Worm (Caenorhabditis elegans) whole organism, late embryonic: ENCODE data around the gene vnut-1.
A peak's percentile ranks its signal among the peaks of the same experiment; 100 is the strongest.

ENCODE experiments used
- C08G9.2 ChIP-seq: sonication (generic microtip); optimal IDR thresholded peaks from 2 replicates; lab custom pipeline; 2016; ENCODE audit warnings: mild to moderate bottlenecking, missing genetic modification characterization, moderate library complexity, missing compliant biosample characterization
- C38D4.7 ChIP-seq: fragments of 200-800 bp; sonication (Bioruptor generic); optimal IDR thresholded peaks from 2 replicates; lab custom pipeline; 2018; ENCODE audit warnings: mild to moderate bottlenecking, missing genetic modification characterization, moderate library complexity, missing compliant biosample characterization
- F13H6.1 ChIP-seq: sonication (generic microtip); optimal IDR thresholded peaks from 2 replicates; lab custom pipeline; 2016; ENCODE audit warnings: missing genetic modification characterization, missing compliant biosample characterization
- K02D7.2 ChIP-seq: sonication (generic microtip); optimal IDR thresholded peaks from 2 replicates; lab custom pipeline; 2017; ENCODE audit warnings: mild to moderate bottlenecking, missing genetic modification characterization, missing compliant biosample characterization
- K09A11.1 ChIP-seq: sonication (generic microtip); optimal IDR thresholded peaks from 2 replicates; lab custom pipeline; 2017; ENCODE audit warnings: antibody characterized with exemption, mild to moderate bottlenecking, missing genetic modification characterization, missing compliant biosample characterization; ENCODE audit not compliant: insufficient read depth
- T23F11.4 ChIP-seq: fragments of 200-800 bp; sonication (Bioruptor generic); optimal IDR thresholded peaks from 2 replicates; lab custom pipeline; 2018; ENCODE audit warnings: mild to moderate bottlenecking, missing genetic modification characterization, missing compliant biosample characterization
- Y22D7AL.16 ChIP-seq: sonication (generic microtip); optimal IDR thresholded peaks from 2 replicates; lab custom pipeline; 2016; ENCODE audit warnings: missing genetic modification characterization, missing compliant biosample characterization
- ama-1 ChIP-seq: fragments of 150-350 bp; optimal IDR thresholded peaks from 2 replicates; lab custom pipeline; 2014
- ceh-14 ChIP-seq: sonication (generic microtip); optimal IDR thresholded peaks from 2 replicates; lab custom pipeline; 2016; ENCODE audit warnings: missing genotype, missing genetic modification characterization, missing compliant biosample characterization
- ceh-2 ChIP-seq: sonication (generic microtip); optimal IDR thresholded peaks from 2 replicates; lab custom pipeline; 2016; ENCODE audit warnings: missing genotype, missing genetic modification characterization, missing compliant biosample characterization
- ceh-22 ChIP-seq: sonication (generic microtip); optimal IDR thresholded peaks from 2 replicates; lab custom pipeline; 2017; ENCODE audit warnings: missing biosample characterization, missing genetic modification characterization
- ceh-30 ChIP-seq: fragments of 150-350 bp; optimal IDR thresholded peaks from 2 replicates; lab custom pipeline; 2014; ENCODE audit warnings: missing biosample characterization, missing genetic modification characterization
- ceh-45 ChIP-seq: fragments of 200-800 bp; sonication (Bioruptor generic); IDR thresholded peaks from 2 replicates; pipeline ENCODE4 v1.3.6; 2022; ENCODE audit warnings: missing genetic modification reagents, missing genetic modification characterization, missing compliant biosample characterization
- ceh-48 ChIP-seq: sonication (generic microtip); optimal IDR thresholded peaks from 2 replicates; lab custom pipeline; 2016; ENCODE audit warnings: missing genetic modification characterization, inconsistent platforms, missing compliant biosample characterization
- ceh-6 ChIP-seq: fragments of 200-800 bp; sonication (Bioruptor generic); optimal IDR thresholded peaks from 2 replicates; lab custom pipeline; 2018; ENCODE audit warnings: mild to moderate bottlenecking, missing genetic modification characterization, missing compliant biosample characterization
- che-1 ChIP-seq: sonication (generic microtip); optimal IDR thresholded peaks from 2 replicates; lab custom pipeline; 2016; ENCODE audit warnings: mild to moderate bottlenecking, missing genetic modification characterization, missing compliant biosample characterization
- elt-2 ChIP-seq: sonication (generic microtip); optimal IDR thresholded peaks from 2 replicates; lab custom pipeline; 2016; ENCODE audit warnings: missing genetic modification reagents, missing genetic modification characterization, missing compliant biosample characterization
- elt-4 ChIP-seq: sonication (generic microtip); optimal IDR thresholded peaks from 2 replicates; lab custom pipeline; 2016; ENCODE audit warnings: missing genetic modification characterization, missing compliant biosample characterization
- ets-4 ChIP-seq: sonication (generic microtip); optimal IDR thresholded peaks from 2 replicates; lab custom pipeline; 2016; ENCODE audit warnings: missing genetic modification characterization, missing compliant biosample characterization
- eyg-1 ChIP-seq: sonication (generic microtip); optimal IDR thresholded peaks from 2 replicates; lab custom pipeline; 2016; ENCODE audit warnings: missing genotype, missing genetic modification characterization, missing compliant biosample characterization
- fax-1 ChIP-seq: sonication (generic microtip); optimal IDR thresholded peaks from 2 replicates; lab custom pipeline; 2016; ENCODE audit warnings: missing genotype, missing genetic modification characterization, missing compliant biosample characterization
- gmeb-2 ChIP-seq: sonication (generic microtip); optimal IDR thresholded peaks from 2 replicates; lab custom pipeline; 2016; ENCODE audit warnings: missing genetic modification characterization, inconsistent platforms, missing compliant biosample characterization
- hlh-15 ChIP-seq: sonication (generic microtip); optimal IDR thresholded peaks from 2 replicates; lab custom pipeline; 2016; ENCODE audit warnings: missing genetic modification characterization, missing compliant biosample characterization
- hlh-6 ChIP-seq: sonication (generic microtip); optimal IDR thresholded peaks from 2 replicates; lab custom pipeline; 2016; ENCODE audit warnings: missing genotype, missing genetic modification characterization, missing compliant biosample characterization
- hlh-8 ChIP-seq: sonication (generic microtip); optimal IDR thresholded peaks from 2 replicates; lab custom pipeline; 2016; ENCODE audit warnings: missing genotype, missing genetic modification characterization, missing compliant biosample characterization
- madf-2 ChIP-seq: sonication (generic microtip); optimal IDR thresholded peaks from 2 replicates; lab custom pipeline; 2017; ENCODE audit warnings: missing genetic modification characterization, missing compliant biosample characterization
- nfya-1 ChIP-seq: sonication (generic microtip); optimal IDR thresholded peaks from 2 replicates; lab custom pipeline; 2017; ENCODE audit warnings: missing genetic modification characterization, mild to moderate bottlenecking, missing compliant biosample characterization, antibody characterized with exemption, moderate library complexity
- nhr-11 ChIP-seq: fragments of 150-350 bp; optimal IDR thresholded peaks from 2 replicates; lab custom pipeline; 2014; ENCODE audit warnings: missing biosample characterization, missing genetic modification characterization
- nhr-232 ChIP-seq: sonication (generic microtip); optimal IDR thresholded peaks from 2 replicates; lab custom pipeline; 2016; ENCODE audit warnings: missing genetic modification characterization, missing compliant biosample characterization
- pag-3 ChIP-seq: sonication (generic microtip); optimal IDR thresholded peaks from 2 replicates; lab custom pipeline; 2016; ENCODE audit warnings: missing compliant biosample characterization, missing genetic modification characterization, borderline replicate concordance
- pha-4 ChIP-seq: fragments of 150-350 bp; optimal IDR thresholded peaks from 2 replicates; lab custom pipeline; 2018; ENCODE audit warnings: missing biosample characterization, missing genetic modification reagents, missing genetic modification characterization
- pqm-1 ChIP-seq: sonication (generic microtip); optimal IDR thresholded peaks from 2 replicates; lab custom pipeline; 2016; ENCODE audit warnings: missing genetic modification characterization, missing compliant biosample characterization
- pros-1 ChIP-seq: fragments of 150-350 bp; optimal IDR thresholded peaks from 2 replicates; lab custom pipeline; 2014; ENCODE audit warnings: missing biosample characterization, missing genetic modification reagents, missing genetic modification characterization
- sdc-2 ChIP-seq: sonication (generic microtip); optimal IDR thresholded peaks from 2 replicates; lab custom pipeline; 2016; ENCODE audit warnings: missing genotype, missing genetic modification characterization, missing compliant biosample characterization
- syd-9 ChIP-seq: sonication (generic microtip); optimal IDR thresholded peaks from 2 replicates; lab custom pipeline; 2016; ENCODE audit warnings: mild to moderate bottlenecking, missing genetic modification characterization, moderate library complexity, missing compliant biosample characterization
- tbx-7 ChIP-seq: sonication (generic microtip); optimal IDR thresholded peaks from 2 replicates; lab custom pipeline; 2016; ENCODE audit warnings: missing genotype, missing genetic modification characterization, missing compliant biosample characterization
- ttx-3 ChIP-seq: sonication (generic microtip); optimal IDR thresholded peaks from 2 replicates; lab custom pipeline; 2016; ENCODE audit warnings: missing genetic modification reagents, missing genetic modification characterization, missing compliant biosample characterization
- unc-3 ChIP-seq, 2 experiments: fragments of 200-800 bp in 1 of 2; sonication (Bioruptor generic) in 1 of 2; sonication (generic microtip) in 1 of 2; conservative IDR thresholded peaks in 1 of 2; optimal IDR thresholded peaks in 1 of 2; 2 replicates each; pipeline versions ENCODE4 v1.3.6 to Lab custom; 2016 to 2022; ENCODE audit warnings: missing compliant biosample characterization in 2 of 2, missing genetic modification characterization in 2 of 2, missing genetic modification reagents in 1 of 2
- unc-42 ChIP-seq: sonication (generic microtip); optimal IDR thresholded peaks from 2 replicates; lab custom pipeline; 2016; ENCODE audit warnings: missing genotype, missing genetic modification characterization, missing compliant biosample characterization
- unc-55 ChIP-seq: sonication (generic microtip); optimal IDR thresholded peaks from 2 replicates; lab custom pipeline; 2017; ENCODE audit warnings: missing biosample characterization, missing genetic modification reagents, missing genetic modification characterization
- unc-86 ChIP-seq: sonication (generic microtip); optimal IDR thresholded peaks from 2 replicates; lab custom pipeline; 2016; ENCODE audit warnings: missing genetic modification characterization, missing compliant biosample characterization

Gene vnut-1

ce11 chrII:14507563-14507962 lies 18.0 kb downstream of the vnut-1 start, which contains the start of the genes K10H10.7 and K10H10.10:
K10H10.7 (minus strand) TSS chrII:14507663.
K10H10.10 (plus strand) TSS chrII:14507766.
- TF ChIP-seq Y22D7AL.16 (tag; lab: Kevin White, UChicago) (no peak), fax-1 (tag; lab: Kevin White, UChicago) (no peak), T23F11.4 (GFP tag; lab: Kevin White, UChicago) (no peak), K09A11.1 (tag; lab: Kevin White, UChicago) (no peak), unc-3 (GFP tag; conservative IDR thresholded peaks at IDR 0.05; lab: Robert Waterston, UW) (no peak), unc-3 (tag; optimal IDR thresholded peaks at IDR 0.05; lab: Kevin White, UChicago) (no peak), che-1 (tag; lab: Kevin White, UChicago) (no peak), ceh-14 (tag; lab: Kevin White, UChicago) (no peak), ama-1 (lab: Kevin White, UChicago) (no peak), madf-2 (tag; lab: Kevin White, UChicago) (no peak), C38D4.7 (GFP tag; lab: Kevin White, UChicago) (no peak), hlh-15 (tag; lab: Kevin White, UChicago) (no peak), ceh-30 (tag; lab: Kevin White, UChicago) (no peak), C08G9.2 (tag; lab: Kevin White, UChicago) (no peak)

- TF ChIP-seq pha-4 = no peak
- TF ChIP-seq elt-2 = peak; percentile 66
- TF ChIP-seq, all 69 proteins: peak for 1
Observed at ce11 chrII:14510162-14510561, 20.6 kb downstream of the vnut-1 start.

- TF ChIP-seq nhr-232 (tag; lab: Kevin White, UChicago) = no peak
- TF ChIP-seq sdc-2 = no peak
- no peak for TF ChIP-seq Y22D7AL.16 (tag; lab: Kevin White, UChicago)
Observed at ce11 chrII:14511189-14511588, 21.6 kb downstream of the vnut-1 start, which contains the start of gene K10H10.13. K10H10.13 (minus strand) TSS chrII:14511289.

- no peak for TF ChIP-seq ceh-45 (GFP tag; lab: Robert Waterston, UW)
Observed at ce11 chrII:14515017-14515416, 25.4 kb downstream of the vnut-1 start, which contains the start of gene K10H10.9. K10H10.9 (minus strand) TSS chrII:14515117.

- TF ChIP-seq ceh-22 = no peak
- no peak for TF ChIP-seq ceh-6 (GFP tag; lab: Kevin White, UChicago)
- TF ChIP-seq nfya-1 (tag; lab: Kevin White, UChicago) = no peak
- no peak for TF ChIP-seq gmeb-2
- no peak for TF ChIP-seq syd-9 (tag; lab: Kevin White, UChicago)
- TF ChIP-seq hlh-6 = no peak
- no peak for TF ChIP-seq pros-1 (tag; lab: Kevin White, UChicago)
- no peak for TF ChIP-seq elt-4
- TF ChIP-seq pqm-1 = no peak
- no peak for TF ChIP-seq unc-55 (GFP tag; lab: Kevin White, UChicago)
- TF ChIP-seq K09A11.1 (tag; lab: Kevin White, UChicago) = no peak
- TF ChIP-seq ttx-3 = no peak
Observed at ce11 chrII:14522037-14522436, 32.4 kb downstream of the vnut-1 start, which contains the start of gene btb-19. btb-19 (minus strand) TSS chrII:14522137.

ce11 chrII:14523070-14523572 lies 33.5 kb downstream of the vnut-1 start, which contains the start of gene btb-20:
btb-20 (minus strand) TSS chrII:14523522.
- TF ChIP-seq ceh-6 (GFP tag; lab: Kevin White, UChicago) = no peak
- no peak for TF ChIP-seq ama-1 (lab: Kevin White, UChicago)
- TF ChIP-seq F13H6.1 (tag; lab: Kevin White, UChicago) = no peak
- TF ChIP-seq tbx-7 (tag; lab: Kevin White, UChicago) = no peak
- TF ChIP-seq K02D7.2 (tag; lab: Kevin White, UChicago) = no peak
- TF ChIP-seq ets-4 = no peak
- no peak for TF ChIP-seq pag-3 (tag; lab: Kevin White, UChicago)
- no peak for TF ChIP-seq nfya-1 (tag; lab: Kevin White, UChicago)
- TF ChIP-seq pros-1 (tag; lab: Kevin White, UChicago) = no peak
- TF ChIP-seq Y22D7AL.16 (tag; lab: Kevin White, UChicago) = no peak
- no peak for TF ChIP-seq unc-42
- TF ChIP-seq ceh-48 = no peak
- no peak for TF ChIP-seq unc-86
- TF ChIP-seq nhr-11 (tag; lab: Kevin White, UChicago) = no peak
- TF ChIP-seq ceh-2 (tag; lab: Kevin White, UChicago) = no peak
- no peak for TF ChIP-seq hlh-8 (tag; lab: Kevin White, UChicago)
- no peak for TF ChIP-seq che-1 (tag; lab: Kevin White, UChicago)
- no peak for TF ChIP-seq hlh-15 (tag; lab: Kevin White, UChicago)
- no peak for TF ChIP-seq eyg-1 (tag; lab: Kevin White, UChicago)
